Worm (Caenorhabditis elegans) whole organism, L2 larva: Measurements from ENCODE around the gene pbs-3.

ENCODE experiments used
- C34F6.9 ChIP-seq: fragments of 150-350 bp; optimal IDR thresholded peaks from 2 replicates; lab custom pipeline; 2014; ENCODE audit warnings: missing biosample characterization, missing genetic modification characterization
- F13H6.1 ChIP-seq: sonication (generic microtip); optimal IDR thresholded peaks from 2 replicates; lab custom pipeline; 2016; ENCODE audit warnings: missing genetic modification characterization, missing compliant biosample characterization
- R02D3.7 ChIP-seq: fragments of 150-350 bp; optimal IDR thresholded peaks from 2 replicates; lab custom pipeline; 2014; ENCODE audit warnings: missing biosample characterization, missing genetic modification characterization
- Y55F3AM.14 ChIP-seq: fragments of 200-800 bp; sonication (Bioruptor generic); optimal IDR thresholded peaks from 2 replicates; lab custom pipeline; 2018; ENCODE audit warnings: mild to moderate bottlenecking, missing genetic modification characterization, missing compliant biosample characterization
- ZK546.5 ChIP-seq: sonication (generic microtip); optimal IDR thresholded peaks from 2 replicates; lab custom pipeline; 2017; ENCODE audit warnings: missing biosample characterization, missing genetic modification characterization
- alr-1 ChIP-seq: fragments of 150-350 bp; optimal IDR thresholded peaks from 2 replicates; lab custom pipeline; 2014; ENCODE audit warnings: missing biosample characterization, missing genetic modification characterization
- aly-2 ChIP-seq: fragments of 150-350 bp; optimal IDR thresholded peaks from 2 replicates; lab custom pipeline; 2014; ENCODE audit warnings: missing biosample characterization, missing genetic modification characterization
- ama-1 ChIP-seq: fragments of 150-350 bp; optimal IDR thresholded peaks from 2 replicates; lab custom pipeline; 2018; ENCODE audit warnings: inconsistent platforms
- blmp-1 ChIP-seq: sonication (generic microtip); optimal IDR thresholded peaks from 2 replicates; lab custom pipeline; 2017; ENCODE audit warnings: missing genetic modification characterization, mild to moderate bottlenecking, missing compliant biosample characterization, antibody characterized with exemption, moderate library complexity; ENCODE audit not compliant: insufficient read depth
- ceh-16 ChIP-seq: fragments of 150-350 bp; optimal IDR thresholded peaks from 2 replicates; lab custom pipeline; 2014; ENCODE audit warnings: missing biosample characterization, missing genetic modification characterization
- ceh-82 ChIP-seq: fragments of 150-350 bp; optimal IDR thresholded peaks from 2 replicates; lab custom pipeline; 2014; ENCODE audit warnings: missing biosample characterization, missing genetic modification characterization
- crh-2 ChIP-seq: sonication (generic microtip); optimal IDR thresholded peaks from 2 replicates; lab custom pipeline; 2017; ENCODE audit warnings: missing biosample characterization, missing genetic modification characterization
- dmd-4 ChIP-seq: sonication (generic microtip); optimal IDR thresholded peaks from 2 replicates; lab custom pipeline; 2017; ENCODE audit warnings: missing biosample characterization, missing genetic modification characterization
- egl-27 ChIP-seq: sonication (generic microtip); optimal IDR thresholded peaks from 3 replicates; lab custom pipeline; 2017; ENCODE audit warnings: missing biosample characterization, missing genetic modification reagents, missing genetic modification characterization
- elt-1 ChIP-seq: fragments of 150-350 bp; optimal IDR thresholded peaks from 2 replicates; lab custom pipeline; 2014; ENCODE audit warnings: missing biosample characterization, missing genetic modification characterization
- elt-3 ChIP-seq: sonication (generic microtip); optimal IDR thresholded peaks from 2 replicates; lab custom pipeline; 2017; ENCODE audit warnings: missing biosample characterization, missing genetic modification characterization
- fos-1 ChIP-seq: fragments of 150-350 bp; optimal IDR thresholded peaks from 2 replicates; lab custom pipeline; 2014; ENCODE audit warnings: missing biosample characterization, missing genetic modification characterization
- gmeb-1 ChIP-seq: fragments of 150-350 bp; optimal IDR thresholded peaks from 2 replicates; lab custom pipeline; 2014; ENCODE audit warnings: missing biosample characterization, missing genetic modification characterization
- lin-11 ChIP-seq: fragments of 150-350 bp; sonication (generic microtip); optimal IDR thresholded peaks from 2 replicates; lab custom pipeline; 2014; ENCODE audit warnings: missing biosample characterization, missing genetic modification characterization, inconsistent platforms, mixed read lengths
- lin-13 ChIP-seq: fragments of 150-350 bp; optimal IDR thresholded peaks from 2 replicates; lab custom pipeline; 2014; ENCODE audit warnings: missing biosample characterization, missing genetic modification reagents, missing genetic modification characterization
- lin-39 ChIP-seq: fragments of 150-350 bp; optimal IDR thresholded peaks from 2 replicates; lab custom pipeline; 2014; ENCODE audit warnings: missing biosample characterization, missing genetic modification reagents, missing genetic modification characterization
- lsy-2 ChIP-seq, 2 experiments: fragments of 150-350 bp in 1 of 2; sonication (generic microtip) in 1 of 2; optimal IDR thresholded peaks; 2 replicates each; lab custom pipeline; 2014 to 2017; ENCODE audit warnings: missing biosample characterization in 2 of 2, missing genetic modification characterization in 2 of 2
- mab-5 ChIP-seq: fragments of 150-350 bp; optimal IDR thresholded peaks from 2 replicates; lab custom pipeline; 2014; ENCODE audit warnings: missing biosample characterization, missing genetic modification characterization
- mbf-1 ChIP-seq: sonication (generic microtip); optimal IDR thresholded peaks from 2 replicates; lab custom pipeline; 2017; ENCODE audit warnings: missing biosample characterization, missing genetic modification characterization
- mdl-1 ChIP-seq, 2 experiments: fragments of 150-350 bp in 1 of 2; sonication (generic microtip) in 1 of 2; optimal IDR thresholded peaks; 2 replicates each; lab custom pipeline; 2017; ENCODE audit warnings: missing biosample characterization in 2 of 2, missing genetic modification characterization in 2 of 2
- nhr-10 ChIP-seq: sonication (generic microtip); optimal IDR thresholded peaks from 2 replicates; lab custom pipeline; 2017; ENCODE audit warnings: missing biosample characterization, missing genetic modification characterization
- nhr-11 ChIP-seq: fragments of 150-350 bp; optimal IDR thresholded peaks from 2 replicates; lab custom pipeline; 2014; ENCODE audit warnings: missing biosample characterization, missing genetic modification characterization
- nhr-12 ChIP-seq: fragments of 150-350 bp; optimal IDR thresholded peaks from 2 replicates; lab custom pipeline; 2014; ENCODE audit warnings: missing biosample characterization, missing genetic modification characterization
- nhr-129 ChIP-seq: fragments of 150-350 bp; optimal IDR thresholded peaks from 2 replicates; lab custom pipeline; 2014; ENCODE audit warnings: missing biosample characterization, missing genetic modification characterization
- nhr-21 ChIP-seq: fragments of 150-350 bp; optimal IDR thresholded peaks from 2 replicates; lab custom pipeline; 2014; ENCODE audit warnings: missing biosample characterization, missing genetic modification characterization
- nhr-23 ChIP-seq: fragments of 150-350 bp; optimal IDR thresholded peaks from 2 replicates; lab custom pipeline; 2014; ENCODE audit warnings: missing biosample characterization, missing genetic modification reagents, missing genetic modification characterization
- nhr-237 ChIP-seq: fragments of 150-350 bp; optimal IDR thresholded peaks from 2 replicates; lab custom pipeline; 2014; ENCODE audit warnings: missing biosample characterization, missing genetic modification characterization
- nhr-25 ChIP-seq: fragments of 150-350 bp; sonication (generic microtip); optimal IDR thresholded peaks from 3 replicates; lab custom pipeline; 2014; ENCODE audit warnings: missing biosample characterization, missing genetic modification characterization
- nhr-6 ChIP-seq: fragments of 150-350 bp; optimal IDR thresholded peaks from 2 replicates; lab custom pipeline; 2014; ENCODE audit warnings: missing biosample characterization, missing genetic modification characterization
- nhr-77 ChIP-seq: fragments of 150-350 bp; optimal IDR thresholded peaks from 2 replicates; lab custom pipeline; 2014; ENCODE audit warnings: missing biosample characterization, missing genetic modification characterization
- peb-1 ChIP-seq: fragments of 150-350 bp; optimal IDR thresholded peaks from 2 replicates; lab custom pipeline; 2014; ENCODE audit warnings: missing biosample characterization, missing genetic modification characterization
- sem-4 ChIP-seq: fragments of 150-350 bp; optimal IDR thresholded peaks from 2 replicates; lab custom pipeline; 2014; ENCODE audit warnings: missing biosample characterization, missing genetic modification reagents, missing genetic modification characterization
- skn-1 ChIP-seq: sonication (generic microtip); optimal IDR thresholded peaks from 2 replicates; lab custom pipeline; 2017; ENCODE audit warnings: missing biosample characterization, missing genetic modification characterization
- sma-3 ChIP-seq: sonication (generic microtip); optimal IDR thresholded peaks from 2 replicates; lab custom pipeline; 2016; ENCODE audit warnings: missing genetic modification reagents, missing genetic modification characterization, missing compliant biosample characterization
- sma-9 ChIP-seq, 2 experiments: fragments of 150-350 bp in 1 of 2; sonication (generic microtip) in 1 of 2; optimal IDR thresholded peaks; 2 replicates each; lab custom pipeline; 2014 to 2016; ENCODE audit warnings: missing genetic modification characterization in 2 of 2, mild to moderate bottlenecking in 1 of 2, missing biosample characterization in 1 of 2, missing compliant biosample characterization in 1 of 2, missing genetic modification reagents in 1 of 2, moderate library complexity in 1 of 2
- snpc-4 ChIP-seq: fragments of 150-350 bp; optimal IDR thresholded peaks from 2 replicates; lab custom pipeline; 2014; ENCODE audit warnings: missing biosample characterization, missing genetic modification characterization
- unc-39 ChIP-seq: fragments of 150-350 bp; optimal IDR thresholded peaks from 2 replicates; lab custom pipeline; 2014; ENCODE audit warnings: missing biosample characterization, missing genetic modification characterization
- unc-55 ChIP-seq: fragments of 150-350 bp; sonication (generic microtip); optimal IDR thresholded peaks from 3 replicates; lab custom pipeline; 2014; ENCODE audit warnings: missing biosample characterization, missing genetic modification reagents, missing genetic modification characterization
- unc-62 ChIP-seq: fragments of 150-350 bp; optimal IDR thresholded peaks from 2 replicates; lab custom pipeline; 2014; ENCODE audit warnings: missing biosample characterization, missing genetic modification reagents, missing genetic modification characterization
- zag-1 ChIP-seq: fragments of 150-350 bp; optimal IDR thresholded peaks from 2 replicates; lab custom pipeline; 2014; ENCODE audit warnings: missing biosample characterization, missing genetic modification characterization
- ztf-1 ChIP-seq: fragments of 200-800 bp; sonication (Bioruptor generic); conservative IDR thresholded peaks from 2 replicates; pipeline ENCODE4 v1.3.6; 2022; ENCODE audit warnings: missing genetic modification characterization, missing compliant biosample characterization
- ztf-11 ChIP-seq: sonication (generic microtip); optimal IDR thresholded peaks from 2 replicates; lab custom pipeline; 2017; ENCODE audit warnings: missing biosample characterization, missing genetic modification characterization
- ztf-4 ChIP-seq: fragments of 150-350 bp; optimal IDR thresholded peaks from 2 replicates; lab custom pipeline; 2014; ENCODE audit warnings: missing biosample characterization, missing genetic modification characterization

Gene pbs-3

DNA sequence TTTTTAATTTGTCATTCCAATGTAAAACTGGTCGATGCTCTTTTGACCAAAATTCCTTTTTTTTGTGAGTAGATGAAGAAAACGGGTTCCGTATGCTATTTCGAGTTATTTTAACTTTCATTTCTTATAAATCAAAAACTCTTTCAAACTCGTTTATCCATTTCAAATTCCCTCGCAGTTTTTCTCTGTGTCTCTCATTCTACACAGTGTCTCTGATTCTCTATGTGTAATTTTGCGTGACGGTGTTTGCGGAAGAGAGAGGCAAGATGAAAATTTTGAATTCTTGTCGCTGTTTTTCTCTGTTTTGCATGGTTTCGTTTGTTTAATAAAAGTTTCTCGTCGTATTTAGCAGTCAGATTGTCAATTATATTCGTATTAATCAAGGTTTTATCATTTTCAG, 43.9 kb upstream of the pbs-3 start, which contains the start of gene citk-2:
Gene citk-2, plus strand, starts transcription at position 399 of the 400 bp plus-strand sequence.
- no peak for TF ChIP-seq skn-1 (tag; lab: Kevin White, UChicago)
- TF ChIP-seq nhr-10 (tag; lab: Kevin White, UChicago) = peak; percentile 21
- no peak for TF ChIP-seq dmd-4 (tag; lab: Kevin White, UChicago)
- no peak for TF ChIP-seq alr-1 (tag; lab: Kevin White, UChicago)
- no peak for TF ChIP-seq elt-1 (tag; lab: Kevin White, UChicago)
- TF ChIP-seq mbf-1 (tag; lab: Kevin White, UChicago) = no peak
- TF ChIP-seq snpc-4 (tag; lab: Kevin White, UChicago) = no peak
- no peak for TF ChIP-seq mdl-1 (tag; optimal IDR thresholded peaks at IDR 0.05; lab: Kevin White, UChicago)
- no peak for TF ChIP-seq lin-11 (tag; lab: Kevin White, UChicago)
- no peak for TF ChIP-seq aly-2 (tag; lab: Kevin White, UChicago)
- peak; percentile 52 for TF ChIP-seq zag-1 (tag; lab: Kevin White, UChicago)
- TF ChIP-seq F13H6.1 (tag; lab: Kevin White, UChicago) = no peak
- TF ChIP-seq unc-55 (GFP tag; lab: Kevin White, UChicago) = peak; percentile 96
- TF ChIP-seq egl-27 (tag; lab: Kevin White, UChicago) = peak; percentile 70
- TF ChIP-seq lin-13 = no peak
- TF ChIP-seq nhr-129 (tag; lab: Kevin White, UChicago) = peak; percentile 78
- no peak for TF ChIP-seq unc-62 (GFP tag; lab: Kevin White, UChicago)
- peak; percentile 96 for TF ChIP-seq crh-2 (tag; lab: Kevin White, UChicago)
- peak; percentile 56 for TF ChIP-seq R02D3.7 (tag; lab: Kevin White, UChicago)
- TF ChIP-seq ztf-1 (GFP tag; lab: Robert Waterston, UW) = no peak
- TF ChIP-seq lsy-2 (tag; optimal IDR thresholded peaks at IDR 0.05; lab: Kevin White, UChicago) = peak; percentile 89 to 95
- no peak for TF ChIP-seq ztf-11
- no peak for TF ChIP-seq Y55F3AM.14 (GFP tag; lab: Kevin White, UChicago)
- TF ChIP-seq nhr-12 (tag; lab: Kevin White, UChicago) = no peak
- TF ChIP-seq mab-5 (tag; lab: Kevin White, UChicago) = peak; percentile 87
- no peak for TF ChIP-seq ztf-4 (tag; lab: Kevin White, UChicago)
- no peak for TF ChIP-seq lin-39 (tag; lab: Kevin White, UChicago)
- no peak for TF ChIP-seq nhr-21
- no peak for TF ChIP-seq peb-1
- no peak for TF ChIP-seq sem-4 (tag; lab: Kevin White, UChicago)
- TF ChIP-seq nhr-25 (tag; lab: Kevin White, UChicago) = no peak
- no peak for TF ChIP-seq unc-39 (tag; lab: Kevin White, UChicago)
- no peak for TF ChIP-seq nhr-237 (tag; lab: Kevin White, UChicago)
- peak; percentile 100 for TF ChIP-seq gmeb-1
- no peak for TF ChIP-seq ama-1
- TF ChIP-seq nhr-11 (tag; lab: Kevin White, UChicago) = no peak
- TF ChIP-seq ZK546.5 (tag; lab: Kevin White, UChicago) = peak; percentile 39
- no peak for TF ChIP-seq nhr-23 (tag; lab: Kevin White, UChicago)
- peak; percentile 47 for TF ChIP-seq nhr-77
- peak; percentile 90 for TF ChIP-seq nhr-6 (tag; lab: Kevin White, UChicago)
- TF ChIP-seq blmp-1 (tag; lab: Kevin White, UChicago) = no peak
- no peak for TF ChIP-seq fos-1 (tag; lab: Kevin White, UChicago)
- no peak for TF ChIP-seq ceh-16 (tag; lab: Kevin White, UChicago)
- TF ChIP-seq sma-9 (GFP tag; optimal IDR thresholded peaks at IDR 0.05; lab: Kevin White, UChicago) = peak; percentile 94
- TF ChIP-seq sma-9 (tag; optimal IDR thresholded peaks at IDR 0.05; lab: Kevin White, UChicago) = no peak
- TF ChIP-seq sma-3 = peak; percentile 90
- no peak for TF ChIP-seq elt-3 (tag; lab: Kevin White, UChicago)
- peak; percentile 46 for TF ChIP-seq ceh-82 (tag; lab: Kevin White, UChicago)
- no peak for TF ChIP-seq C34F6.9 (tag; lab: Kevin White, UChicago)
